Worm (Caenorhabditis elegans) whole organism, young adult: ENCODE data around the gene del-8.

Source experiments
- B0019.2 ChIP-seq: fragments of 200-800 bp; sonication (Bioruptor generic); conservative IDR thresholded peaks from 2 replicates; pipeline ENCODE4 v1.3.6; 2022; ENCODE audit warnings: missing genetic modification reagents, missing genetic modification characterization, missing compliant biosample characterization
- C06A6.2 ChIP-seq: fragments of 200-800 bp; sonication (Bioruptor generic); conservative IDR thresholded peaks from 2 replicates; pipeline ENCODE4 v1.3.6; 2022; ENCODE audit warnings: missing genetic modification characterization, missing compliant biosample characterization
- F10E7.11 ChIP-seq: sonication (generic microtip); optimal IDR thresholded peaks from 2 replicates; lab custom pipeline; 2017; ENCODE audit warnings: mild to moderate bottlenecking, missing genetic modification characterization, moderate library complexity, missing compliant biosample characterization
- F33H1.4 ChIP-seq: fragments of 200-800 bp; sonication (Bioruptor generic); IDR thresholded peaks from 2 replicates; pipeline ENCODE4 v1.3.6; 2022; ENCODE audit warnings: missing genetic modification reagents, missing genetic modification characterization, missing compliant biosample characterization
- F37B4.10 ChIP-seq: fragments of 200-800 bp; sonication (Bioruptor generic); IDR thresholded peaks from 2 replicates; pipeline ENCODE4 v1.3.6; 2022; ENCODE audit warnings: missing genetic modification characterization, missing compliant biosample characterization
- F52B5.7 ChIP-seq: sonication (generic microtip); optimal IDR thresholded peaks from 2 replicates; lab custom pipeline; 2016; ENCODE audit warnings: mild to moderate bottlenecking, missing genetic modification characterization, missing compliant biosample characterization
- F57A8.1 ChIP-seq: fragments of 200-800 bp; sonication (Bioruptor generic); optimal IDR thresholded peaks from 2 replicates; lab custom pipeline; 2018; ENCODE audit warnings: mild to moderate bottlenecking, missing genetic modification characterization, moderate library complexity, missing compliant biosample characterization
- F57C9.4 ChIP-seq: sonication (generic microtip); optimal IDR thresholded peaks from 2 replicates; lab custom pipeline; 2017; ENCODE audit warnings: mild to moderate bottlenecking, missing genetic modification characterization, missing compliant biosample characterization
- K12H6.12 ChIP-seq: fragments of 200-800 bp; sonication (Bioruptor generic); optimal IDR thresholded peaks from 2 replicates; lab custom pipeline; 2018; ENCODE audit warnings: mild to moderate bottlenecking, missing genetic modification characterization, missing compliant biosample characterization
- Y53F4B.3 ChIP-seq: fragments of 200-800 bp; sonication (Bioruptor generic); IDR thresholded peaks from 2 replicates; pipeline ENCODE4 v1.3.6; 2022; ENCODE audit warnings: missing genetic modification reagents, missing genetic modification characterization, missing compliant biosample characterization
- ZK185.1 ChIP-seq: sonication (generic microtip); optimal IDR thresholded peaks from 2 replicates; lab custom pipeline; 2016; ENCODE audit warnings: mild to moderate bottlenecking, missing genetic modification characterization, missing compliant biosample characterization; ENCODE audit not compliant: poor library complexity, severe bottlenecking
- akir-1 ChIP-seq: fragments of 200-800 bp; sonication (Bioruptor generic); optimal IDR thresholded peaks from 2 replicates; lab custom pipeline; 2018; ENCODE audit warnings: mild to moderate bottlenecking, missing genetic modification characterization, moderate library complexity, missing compliant biosample characterization
- ama-1 ChIP-seq, 3 experiments: fragments of 150-350 bp in 1 of 3; sonication (generic microtip) in 2 of 3; optimal IDR thresholded peaks; 2 replicates each; lab custom pipeline; 2014 to 2018; ENCODE audit warnings: missing biosample characterization in 2 of 3, missing genetic modification characterization in 2 of 3, missing genetic modification reagents in 2 of 3
- aptf-3 ChIP-seq: fragments of 200-800 bp; sonication (Bioruptor generic); IDR thresholded peaks from 2 replicates; pipeline ENCODE4 v1.3.6; 2022; ENCODE audit warnings: missing genetic modification characterization, missing compliant biosample characterization
- attf-5 ChIP-seq: fragments of 200-800 bp; sonication (Bioruptor generic); optimal IDR thresholded peaks from 2 replicates; lab custom pipeline; 2018; ENCODE audit warnings: mild to moderate bottlenecking, missing genetic modification characterization, missing compliant biosample characterization
- attf-6 ChIP-seq: fragments of 200-800 bp; sonication (Bioruptor generic); IDR thresholded peaks from 2 replicates; pipeline ENCODE4 v1.3.6; 2022; ENCODE audit warnings: missing genetic modification reagents, missing genetic modification characterization, missing compliant biosample characterization
- cebp-1 ChIP-seq, 2 experiments: fragments of 200-800 bp in 1 of 2; sonication (Bioruptor generic) in 1 of 2; sonication (generic microtip) in 1 of 2; IDR thresholded peaks in 1 of 2; optimal IDR thresholded peaks in 1 of 2; 2 replicates each; pipeline versions ENCODE4 v1.3.6 to Lab custom; 2017 to 2022; ENCODE audit warnings: missing compliant biosample characterization in 2 of 2, missing genetic modification characterization in 2 of 2, mild to moderate bottlenecking in 1 of 2, missing genetic modification reagents in 1 of 2, moderate library complexity in 1 of 2
- ceh-27 ChIP-seq: fragments of 200-800 bp; sonication (Bioruptor generic); optimal IDR thresholded peaks from 2 replicates; lab custom pipeline; 2018; ENCODE audit warnings: mild to moderate bottlenecking, missing genetic modification characterization, moderate library complexity, missing compliant biosample characterization
- ceh-58 ChIP-seq: fragments of 200-800 bp; sonication (Bioruptor generic); IDR thresholded peaks from 2 replicates; pipeline ENCODE4 v1.3.6; 2022; ENCODE audit warnings: missing genetic modification characterization, missing compliant biosample characterization
- chd-7 ChIP-seq: sonication (generic microtip); optimal IDR thresholded peaks from 2 replicates; lab custom pipeline; 2016; ENCODE audit warnings: mild to moderate bottlenecking, missing genetic modification characterization, moderate library complexity, missing compliant biosample characterization
- dpl-1 ChIP-seq: fragments of 150-350 bp; optimal IDR thresholded peaks from 2 replicates; lab custom pipeline; 2014; ENCODE audit warnings: missing biosample characterization, missing genetic modification reagents, missing genetic modification characterization
- egl-18 ChIP-seq: fragments of 200-800 bp; sonication (Bioruptor generic); IDR thresholded peaks from 2 replicates; pipeline ENCODE4 v1.3.6; 2022; ENCODE audit warnings: missing genetic modification reagents, missing genetic modification characterization, missing compliant biosample characterization
- ekl-4 ChIP-seq: fragments of 200-800 bp; sonication (Bioruptor generic); IDR thresholded peaks from 2 replicates; pipeline ENCODE4 v1.3.6; 2022; ENCODE audit warnings: missing genetic modification reagents, missing genetic modification characterization, missing compliant biosample characterization
- ets-4 ChIP-seq: fragments of 200-800 bp; sonication (Bioruptor generic); optimal IDR thresholded peaks from 2 replicates; lab custom pipeline; 2018; ENCODE audit warnings: mild to moderate bottlenecking, missing genetic modification characterization, missing compliant biosample characterization
- him-1 ChIP-seq: sonication (generic microtip); optimal IDR thresholded peaks from 2 replicates; lab custom pipeline; 2016; ENCODE audit warnings: missing genotype, missing genetic modification reagents, missing genetic modification characterization, missing compliant biosample characterization
- lag-1 ChIP-seq: fragments of 200-800 bp; sonication (Bioruptor generic); IDR thresholded peaks from 2 replicates; pipeline ENCODE4 v1.3.6; 2022; ENCODE audit warnings: missing genetic modification reagents, missing genetic modification characterization, missing compliant biosample characterization
- let-526 ChIP-seq: fragments of 200-800 bp; sonication (Bioruptor generic); IDR thresholded peaks from 2 replicates; pipeline ENCODE4 v1.3.6; 2022; ENCODE audit warnings: missing genetic modification reagents, missing genetic modification characterization, missing compliant biosample characterization
- let-607 ChIP-seq, 2 experiments: fragments of 200-800 bp in 1 of 2; sonication (Bioruptor generic) in 1 of 2; sonication (generic microtip) in 1 of 2; optimal IDR thresholded peaks; 2 replicates each; lab custom pipeline; 2016 to 2018; ENCODE audit warnings: mild to moderate bottlenecking in 2 of 2, missing compliant biosample characterization in 2 of 2, missing genetic modification characterization in 2 of 2, moderate library complexity in 2 of 2, missing genotype in 1 of 2
- lsl-1 ChIP-seq: fragments of 200-800 bp; sonication (Bioruptor generic); optimal IDR thresholded peaks from 2 replicates; lab custom pipeline; 2018; ENCODE audit warnings: mild to moderate bottlenecking, missing genetic modification characterization, moderate library complexity, missing compliant biosample characterization
- madf-8 ChIP-seq: fragments of 200-800 bp; sonication (Bioruptor generic); conservative IDR thresholded peaks from 2 replicates; pipeline ENCODE4 v1.3.6; 2022; ENCODE audit warnings: missing genetic modification reagents, missing genetic modification characterization, missing compliant biosample characterization
- mes-4 ChIP-seq: sonication (generic microtip); optimal IDR thresholded peaks from 2 replicates; lab custom pipeline; 2016; ENCODE audit warnings: missing genotype, missing genetic modification characterization, missing compliant biosample characterization
- nhr-27 ChIP-seq: fragments of 200-800 bp; sonication (Bioruptor generic); optimal IDR thresholded peaks from 2 replicates; lab custom pipeline; 2018; ENCODE audit warnings: mild to moderate bottlenecking, missing genetic modification characterization, moderate library complexity, missing compliant biosample characterization
- rec-8 ChIP-seq, 2 experiments: sonication (generic microtip); optimal IDR thresholded peaks; 2 replicates each; lab custom pipeline; 2016; ENCODE audit warnings: mild to moderate bottlenecking in 2 of 2, missing genetic modification characterization in 2 of 2, missing genetic modification reagents in 2 of 2, missing genotype in 2 of 2, missing biosample characterization in 1 of 2, missing compliant biosample characterization in 1 of 2, moderate library complexity in 1 of 2
- rpc-1 ChIP-seq, 2 experiments: fragments of 150-350 bp in 1 of 2; sonication (generic microtip) in 1 of 2; optimal IDR thresholded peaks; 2 replicates each; lab custom pipeline; 2014 to 2018; ENCODE audit warnings: missing biosample characterization in 1 of 2, missing genetic modification characterization in 1 of 2, missing genetic modification reagents in 1 of 2, missing genotype in 1 of 2
- sea-2 ChIP-seq: fragments of 200-800 bp; sonication (Bioruptor generic); IDR thresholded peaks from 2 replicates; pipeline ENCODE4 v1.3.6; 2022; ENCODE audit warnings: missing genetic modification characterization, missing compliant biosample characterization
- snpc-1.3 ChIP-seq: sonication (generic microtip); optimal IDR thresholded peaks from 2 replicates; lab custom pipeline; 2017; ENCODE audit warnings: missing genetic modification characterization, mild to moderate bottlenecking, missing compliant biosample characterization, antibody characterized with exemption, moderate library complexity, missing genotype, missing genetic modification reagents; ENCODE audit not compliant: insufficient read depth
- sptf-2 ChIP-seq: fragments of 200-800 bp; sonication (Bioruptor generic); optimal IDR thresholded peaks from 2 replicates; lab custom pipeline; 2018; ENCODE audit warnings: mild to moderate bottlenecking, missing genetic modification characterization, missing compliant biosample characterization
- tbp1 ChIP-seq: fragments of 200-800 bp; sonication (Bioruptor generic); optimal IDR thresholded peaks from 2 replicates; lab custom pipeline; 2018; ENCODE audit warnings: mild to moderate bottlenecking, missing genetic modification characterization, missing compliant biosample characterization
- tlf-1 ChIP-seq: fragments of 200-800 bp; sonication (Bioruptor generic); optimal IDR thresholded peaks from 2 replicates; lab custom pipeline; 2018; ENCODE audit warnings: mild to moderate bottlenecking, missing genetic modification characterization, missing compliant biosample characterization
- zfh-2 ChIP-seq: fragments of 200-800 bp; sonication (Bioruptor generic); conservative IDR thresholded peaks from 2 replicates; pipeline ENCODE4 v1.3.6; 2022; ENCODE audit warnings: missing genetic modification reagents, missing genetic modification characterization, missing compliant biosample characterization
- zim-3 ChIP-seq: sonication (generic microtip); optimal IDR thresholded peaks from 2 replicates; lab custom pipeline; 2017; ENCODE audit warnings: mild to moderate bottlenecking, missing genetic modification characterization, moderate library complexity, missing compliant biosample characterization
- ztf-18 ChIP-seq: sonication (generic microtip); optimal IDR thresholded peaks from 2 replicates; lab custom pipeline; 2016; ENCODE audit warnings: missing genotype, mild to moderate bottlenecking, missing genetic modification characterization, missing compliant biosample characterization
- ztf-22 ChIP-seq: fragments of 200-800 bp; sonication (Bioruptor generic); optimal IDR thresholded peaks from 2 replicates; lab custom pipeline; 2018; ENCODE audit warnings: mild to moderate bottlenecking, missing genetic modification characterization, moderate library complexity, missing compliant biosample characterization
- ztf-26 ChIP-seq: sonication (generic microtip); optimal IDR thresholded peaks from 2 replicates; lab custom pipeline; 2017; ENCODE audit warnings: missing genetic modification characterization, missing compliant biosample characterization
- ztf-6 ChIP-seq: fragments of 200-800 bp; sonication (Bioruptor generic); IDR thresholded peaks from 2 replicates; pipeline ENCODE4 v1.3.6; 2022; ENCODE audit warnings: missing genetic modification reagents, missing genetic modification characterization, missing compliant biosample characterization

Gene del-8

ce11 chrX:9620136-9620535 lies 30.9 kb downstream of the del-8 start, which contains the start of gene C11E4.8:
Gene C11E4.8, plus strand, starts transcription at chrX:9620436.
- TF ChIP-seq madf-8 (GFP tag; lab: Robert Waterston, UW) (no peak), Y53F4B.3 (GFP tag; lab: Robert Waterston, UW) (no peak), F57C9.4 (tag; lab: Kevin White, UChicago) (no peak), akir-1 (no peak), dpl-1 (GFP tag; lab: Kevin White, UChicago) (no peak), lsl-1 (GFP tag; lab: Kevin White, UChicago) (no peak), B0019.2 (no peak), him-1 (tag; lab: Kevin White, UChicago) (no peak), attf-6 (no peak), F52B5.7 (tag; lab: Kevin White, UChicago) (no peak), lag-1 (GFP tag; lab: Robert Waterston, UW) (no peak), mes-4 (tag; lab: Kevin White, UChicago) (no peak)
- TF ChIP-seq, all 124 proteins: peak for 0

- TF ChIP-seq C06A6.2 (GFP tag; lab: Robert Waterston, UW) = no peak
- no peak for TF ChIP-seq ceh-58
- no peak for TF ChIP-seq ama-1 (optimal IDR thresholded peaks at IDR 0.05; lab: Kevin White, UChicago)
- TF ChIP-seq ama-1 (GFP tag; optimal IDR thresholded peaks at IDR 0.05; lab: Kevin White, UChicago) = peak in 1 of 2 experiments; percentile 82
- TF ChIP-seq let-526 = no peak
- TF ChIP-seq ZK185.1 (tag; lab: Kevin White, UChicago) = peak; percentile 63
- no peak for TF ChIP-seq ztf-6 (GFP tag; lab: Robert Waterston, UW)
- no peak for TF ChIP-seq chd-7 (tag; lab: Kevin White, UChicago)
- TF ChIP-seq F33H1.4 (GFP tag; lab: Robert Waterston, UW) = no peak
- peak; percentile 43 for TF ChIP-seq ets-4 (GFP tag; lab: Kevin White, UChicago)
- TF ChIP-seq attf-6 = peak; percentile 67; the same call in 1 of the 2 replicates
- 0 out of 2 replicates have a peak, but pooled peaks have one; percentile 26 for TF ChIP-seq cebp-1 (GFP tag; IDR thresholded peaks at IDR 0.05; lab: Robert Waterston, UW)
- TF ChIP-seq cebp-1 (tag; optimal IDR thresholded peaks at IDR 0.05; lab: Kevin White, UChicago) = no peak
- TF ChIP-seq rec-8 (tag; optimal IDR thresholded peaks at IDR 0.05; lab: Kevin White, UChicago) = peak; percentile 71 to 87
- TF ChIP-seq akir-1 = peak; percentile 17
- TF ChIP-seq aptf-3 (GFP tag; lab: Robert Waterston, UW) = 0 out of 2 replicates have a peak, but pooled peaks have one; percentile 48
- peak; percentile 52 for TF ChIP-seq sptf-2
- TF ChIP-seq ztf-18 (tag; lab: Kevin White, UChicago) = peak; percentile 70
- TF ChIP-seq egl-18 = 0 out of 2 replicates have a peak, but pooled peaks have one; percentile 32
- peak; percentile 95 for TF ChIP-seq rpc-1 (optimal IDR thresholded peaks at IDR 0.05; lab: Kevin White, UChicago)
- TF ChIP-seq rpc-1 (tag; optimal IDR thresholded peaks at IDR 0.05; lab: Kevin White, UChicago) = peak; percentile 98
- peak in 1 of 2 experiments; percentile 34 for TF ChIP-seq let-607 (tag; optimal IDR thresholded peaks at IDR 0.05; lab: Kevin White, UChicago)
- peak; percentile 17 for TF ChIP-seq ceh-27
- peak; percentile 66 for TF ChIP-seq zim-3 (tag; lab: Kevin White, UChicago)
- TF ChIP-seq F37B4.10 (GFP tag; lab: Robert Waterston, UW) = no peak
- 0 out of 2 replicates have a peak, but pooled peaks have one; percentile 40 for TF ChIP-seq ekl-4
- no peak for TF ChIP-seq zfh-2
- no peak for TF ChIP-seq ztf-22
- no peak for TF ChIP-seq ztf-26 (tag; lab: Kevin White, UChicago)
- TF ChIP-seq F10E7.11 = no peak
- no peak for TF ChIP-seq sea-2 (GFP tag; lab: Robert Waterston, UW)
- TF ChIP-seq snpc-1.3 (tag; lab: Kevin White, UChicago) = no peak
- TF ChIP-seq K12H6.12 (tag; lab: Kevin White, UChicago) = peak; percentile 5
- no peak for TF ChIP-seq Y53F4B.3 (GFP tag; lab: Robert Waterston, UW)
- peak; percentile 40 for TF ChIP-seq nhr-27 (tag; lab: Kevin White, UChicago)
- peak; percentile 39 for TF ChIP-seq attf-5
- no peak for TF ChIP-seq F57A8.1
- TF ChIP-seq tlf-1 (GFP tag; lab: Kevin White, UChicago) = peak; percentile 29
- TF ChIP-seq tbp1 (GFP tag; lab: Kevin White, UChicago) = peak; percentile 90
Observed at ce11 chrX:9622609-9623008, 33.4 kb downstream of the del-8 start.
